Fruit fly (Drosophila melanogaster) whole organism, wandering third instar larva: ENCODE data around the gene CG15923.

Experiments used
- CG32264 ChIP-seq: fragments of 200-800 bp; sonication (Bioruptor generic); optimal IDR thresholded peaks from 2 replicates; lab custom pipeline; 2016; ENCODE audit warnings: missing biosample characterization, missing genetic modification characterization
- CG9705 ChIP-seq: fragments of 200-800 bp; sonication (Bioruptor generic); optimal IDR thresholded peaks from 2 replicates; lab custom pipeline; 2018; ENCODE audit warnings: missing biosample characterization, mild to moderate bottlenecking, missing genetic modification characterization
- CrebA ChIP-seq: fragments of 200-800 bp; sonication (Bioruptor generic); optimal IDR thresholded peaks from 2 replicates; lab custom pipeline; 2016; ENCODE audit warnings: missing biosample characterization, mild to moderate bottlenecking, missing genetic modification characterization, borderline replicate concordance
- Dfd ChIP-seq: fragments of >200 bp; optimal IDR thresholded peaks from 2 replicates; lab custom pipeline; 2017; ENCODE audit warnings: missing biosample characterization, missing genetic modification characterization
- Dif ChIP-seq: fragments of 200-275, 200-300 bp; sonication (Bioruptor generic); optimal IDR thresholded peaks from 2 replicates; lab custom pipeline; 2018; ENCODE audit warnings: missing biosample characterization, missing genetic modification characterization; ENCODE audit not compliant: partially characterized antibody
- GATAd ChIP-seq: sonication (Bioruptor generic); optimal IDR thresholded peaks from 2 replicates; lab custom pipeline; 2016; ENCODE audit warnings: missing biosample characterization, missing genetic modification characterization
- HLH106 ChIP-seq: fragments of 200-800 bp; optimal IDR thresholded peaks from 3 replicates; lab custom pipeline; 2019; ENCODE audit warnings: missing biosample characterization, mild to moderate bottlenecking, missing genetic modification characterization, moderate library complexity
- Hnf4 ChIP-seq: fragments of 200-800 bp; sonication (Bioruptor generic); optimal IDR thresholded peaks from 2 replicates; lab custom pipeline; 2016; ENCODE audit warnings: missing biosample characterization, mild to moderate bottlenecking, missing genetic modification characterization
- Hr78 ChIP-seq: fragments of >200 bp; optimal IDR thresholded peaks from 2 replicates; lab custom pipeline; 2017; ENCODE audit warnings: missing biosample characterization, missing genetic modification characterization
- Hr83 ChIP-seq: fragments of 200-300 bp; sonication (Bioruptor generic); optimal IDR thresholded peaks from 2 replicates; lab custom pipeline; 2016; ENCODE audit warnings: missing biosample characterization, mild to moderate bottlenecking, missing genetic modification characterization, moderate library complexity; ENCODE audit not compliant: poor library complexity, severe bottlenecking
- Mio ChIP-seq: sonication (Bioruptor generic); optimal IDR thresholded peaks from 2 replicates; lab custom pipeline; 2016; ENCODE audit warnings: missing biosample characterization, missing genetic modification characterization
- Myc ChIP-seq: fragments of >200 bp; optimal IDR thresholded peaks from 2 replicates; lab custom pipeline; 2017
- N ChIP-seq: fragments of >200 bp; optimal IDR thresholded peaks from 2 replicates; lab custom pipeline; 2018; ENCODE audit warnings: missing biosample characterization, missing external identifiers, missing genetic modification characterization
- OdsH ChIP-seq: fragments of 200-800 bp; sonication (Bioruptor generic); optimal IDR thresholded peaks from 2 replicates; lab custom pipeline; 2016; ENCODE audit warnings: missing biosample characterization, mild to moderate bottlenecking, missing genetic modification characterization
- Rel ChIP-seq, 2 experiments: fragments of 200-800 bp; sonication (Bioruptor generic) in 1 of 2; optimal IDR thresholded peaks; 2 replicates in 1 of 2; 3 replicates in 1 of 2; lab custom pipeline; 2016 to 2019; ENCODE audit warnings: mild to moderate bottlenecking in 2 of 2, missing biosample characterization in 2 of 2, missing genetic modification characterization in 2 of 2, moderate library complexity in 1 of 2
- Sp1 ChIP-seq: fragments of 200-800 bp; sonication (Bioruptor generic); optimal IDR thresholded peaks from 3 replicates; lab custom pipeline; 2019; ENCODE audit warnings: missing biosample characterization, mild to moderate bottlenecking, missing genetic modification characterization, moderate library complexity
- Vsx2 ChIP-seq: fragments of 200-300, 225-300 bp; sonication (Bioruptor generic); optimal IDR thresholded peaks from 2 replicates; lab custom pipeline; 2018; ENCODE audit warnings: missing biosample characterization, missing genetic modification characterization; ENCODE audit not compliant: partially characterized antibody
- br ChIP-seq: fragments of 200-800 bp; sonication (Bioruptor generic); optimal IDR thresholded peaks from 2 replicates; lab custom pipeline; 2016; ENCODE audit warnings: missing biosample characterization, missing genetic modification characterization
- brk ChIP-seq: fragments of 200-800 bp; sonication (Bioruptor generic); optimal IDR thresholded peaks from 2 replicates; lab custom pipeline; 2016; ENCODE audit warnings: missing biosample characterization, mild to moderate bottlenecking, missing genetic modification characterization
- dl ChIP-seq, 2 experiments: fragments of 175-275, 200-275 bp in 1 of 2; fragments of 200-275 bp in 1 of 2; sonication (Bioruptor generic); optimal IDR thresholded peaks; lab custom pipeline; 2018; ENCODE audit warnings: mild to moderate bottlenecking in 2 of 2, missing biosample characterization in 2 of 2, missing genetic modification characterization in 2 of 2, moderate library complexity in 2 of 2; ENCODE audit not compliant: partially characterized antibody in 2 of 2, insufficient read depth in 1 of 2
- dmrt93B ChIP-seq: fragments of 200-800 bp; sonication (Bioruptor generic); optimal IDR thresholded peaks from 2 replicates; lab custom pipeline; 2018; ENCODE audit warnings: missing biosample characterization, mild to moderate bottlenecking, missing genetic modification characterization
- dsf ChIP-seq: sonication (Bioruptor generic); optimal IDR thresholded peaks from 2 replicates; lab custom pipeline; 2016; ENCODE audit warnings: missing biosample characterization, missing genetic modification characterization, borderline replicate concordance
- ey ChIP-seq: fragments of 200-800 bp; sonication (Bioruptor generic); optimal IDR thresholded peaks from 2 replicates; lab custom pipeline; 2016; ENCODE audit warnings: missing biosample characterization, missing genetic modification characterization
- foxo ChIP-seq, 2 experiments: fragments of 200-800 bp; sonication (Bioruptor generic); optimal IDR thresholded peaks; 2 replicates in 1 of 2; 3 replicates in 1 of 2; lab custom pipeline; 2016 to 2017; ENCODE audit warnings: missing biosample characterization in 2 of 2, missing genetic modification characterization in 2 of 2
- fru ChIP-seq: fragments of 200-800 bp; sonication (Bioruptor generic); optimal IDR thresholded peaks from 3 replicates; lab custom pipeline; 2016; ENCODE audit warnings: missing biosample characterization, mild to moderate bottlenecking, missing genetic modification characterization
- h ChIP-seq: fragments of 200-800 bp; sonication (Bioruptor generic); optimal IDR thresholded peaks from 3 replicates; lab custom pipeline; 2016; ENCODE audit warnings: missing biosample characterization, mild to moderate bottlenecking, missing genetic modification characterization
- jim ChIP-seq: fragments of 175-275, 200-325 bp; sonication (Bioruptor generic); optimal IDR thresholded peaks from 2 replicates; lab custom pipeline; 2016; ENCODE audit warnings: missing biosample characterization, mild to moderate bottlenecking, missing genetic modification characterization
- lola ChIP-seq: fragments of >200 bp; optimal IDR thresholded peaks from 2 replicates; lab custom pipeline; 2017; ENCODE audit warnings: missing biosample characterization, missing genetic modification characterization
- psq ChIP-seq: fragments of 200-800 bp; sonication (Bioruptor generic); optimal IDR thresholded peaks from 3 replicates; lab custom pipeline; 2017; ENCODE audit warnings: missing biosample characterization, mild to moderate bottlenecking, missing genetic modification characterization, moderate library complexity
- rgr ChIP-seq: fragments of 200-800 bp; sonication (Bioruptor generic); optimal IDR thresholded peaks from 3 replicates; lab custom pipeline; 2016; ENCODE audit warnings: missing biosample characterization, mild to moderate bottlenecking, missing genetic modification characterization
- sage ChIP-seq: fragments of 200-800 bp; sonication (Bioruptor generic); optimal IDR thresholded peaks from 2 replicates; lab custom pipeline; 2016; ENCODE audit warnings: missing biosample characterization, mild to moderate bottlenecking, missing genetic modification characterization
- sv ChIP-seq: fragments of 200-800 bp; sonication (Bioruptor generic); optimal IDR thresholded peaks from 3 replicates; lab custom pipeline; 2016; ENCODE audit warnings: missing biosample characterization, missing genetic modification characterization
- tai ChIP-seq: sonication (Bioruptor generic); optimal IDR thresholded peaks from 2 replicates; lab custom pipeline; 2016; ENCODE audit warnings: missing biosample characterization, missing genetic modification characterization
- usp ChIP-seq: fragments of >200 bp; optimal IDR thresholded peaks from 2 replicates; lab custom pipeline; 2017; ENCODE audit warnings: missing biosample characterization, missing genetic modification characterization
- woc ChIP-seq: sonication (Bioruptor generic); optimal IDR thresholded peaks from 2 replicates; lab custom pipeline; 2016; ENCODE audit warnings: missing biosample characterization, mild to moderate bottlenecking, missing genetic modification characterization

CG15923 gene

dm6 chr3R:20594194-20595144, 22.2 kb downstream of the CG15923 start:
- TF ChIP-seq Dif (GFP tag; lab: Kevin White, UChicago) (peak; percentile 49), foxo (GFP tag; optimal IDR thresholded peaks at IDR 0.05; lab: Kevin White, UChicago) (peak in 1 of 2 experiments; percentile 86), psq (GFP tag; lab: Kevin White, UChicago) (peak; percentile 82), Mio (GFP tag; lab: Kevin White, UChicago) (no peak), Rel (GFP tag; optimal IDR thresholded peaks at IDR 0.05; lab: Kevin White, UChicago) (no peak), Rel (tag; optimal IDR thresholded peaks at IDR 0.05; lab: Kevin White, UChicago) (peak; percentile 19), dl (GFP tag; optimal IDR thresholded peaks at IDR 0.05; lab: Kevin White, UChicago; ENCODE audit: insufficient read depth in 1 of 2, partially characterized antibody in 2 of 2) (peak; percentile 51 to 74), GATAd (GFP tag; lab: Kevin White, UChicago) (no peak), jim (GFP tag; lab: Kevin White, UChicago) (no peak), CG32264 (GFP tag; lab: Kevin White, UChicago) (no peak), CG9705 (GFP tag; lab: Kevin White, UChicago) (peak; percentile 56), OdsH (peak; percentile 91), Hnf4 (GFP tag; lab: Kevin White, UChicago) (peak; percentile 54), woc (GFP tag; lab: Kevin White, UChicago) (peak; percentile 44), brk (GFP tag; lab: Kevin White, UChicago) (peak; percentile 64), ey (GFP tag; lab: Kevin White, UChicago) (peak; percentile 44), Hr83 (peak; percentile 8), rgr (GFP tag; lab: Kevin White, UChicago) (peak; percentile 89), h (peak; percentile 68), br (GFP tag; lab: Kevin White, UChicago) (peak; percentile 9), HLH106 (tag; lab: Kevin White, UChicago) (peak; percentile 83), Vsx2 (GFP tag; lab: Kevin White, UChicago) (no peak), dsf (peak; percentile 1), Sp1 (GFP tag; lab: Kevin White, UChicago) (peak; percentile 90), dmrt93B (GFP tag; lab: Kevin White, UChicago) (peak; percentile 69), Myc (lab: Kevin White, UChicago) (no peak), sage (GFP tag; lab: Kevin White, UChicago) (peak; percentile 16), lola (no peak), fru (GFP tag; lab: Kevin White, UChicago) (peak; percentile 64), CrebA (GFP tag; lab: Kevin White, UChicago) (no peak), sv (GFP tag; lab: Kevin White, UChicago) (peak; percentile 53)

dm6 chr3R:20593463-20593838, 23.2 kb downstream of the CG15923 start:
- TF ChIP-seq h (no peak), Rel (GFP tag; optimal IDR thresholded peaks at IDR 0.05; lab: Kevin White, UChicago) (no peak), Rel (tag; optimal IDR thresholded peaks at IDR 0.05; lab: Kevin White, UChicago) (no peak), CG32264 (GFP tag; lab: Kevin White, UChicago) (no peak), Dif (GFP tag; lab: Kevin White, UChicago) (no peak), sv (GFP tag; lab: Kevin White, UChicago) (no peak), N (no peak), usp (GFP tag; lab: Kevin White, UChicago) (no peak), Hr83 (no peak), Hr78 (GFP tag; lab: Kevin White, UChicago) (no peak), br (GFP tag; lab: Kevin White, UChicago) (no peak), jim (GFP tag; lab: Kevin White, UChicago) (no peak), sage (GFP tag; lab: Kevin White, UChicago) (no peak), dl (GFP tag; optimal IDR thresholded peaks at IDR 0.05; lab: Kevin White, UChicago; ENCODE audit: insufficient read depth in 1 of 2, partially characterized antibody in 2 of 2) (no peak), psq (GFP tag; lab: Kevin White, UChicago) (no peak), tai (GFP tag; lab: Kevin White, UChicago) (no peak), brk (GFP tag; lab: Kevin White, UChicago) (no peak), Dfd (GFP tag; lab: Kevin White, UChicago) (no peak), OdsH (no peak), CrebA (GFP tag; lab: Kevin White, UChicago) (no peak), dsf (no peak)
